Worm (Caenorhabditis elegans): ENCODE results near the gene irld-63.

- TF ChIP-seq sea-1 (GFP tag; conservative IDR thresholded peaks at IDR 0.05) (no peak), tbx-11 (GFP tag; IDR thresholded peaks at IDR 0.05) (no peak), tra-4 (tag; optimal IDR thresholded peaks at IDR 0.05) (no peak), ama-1 (optimal IDR thresholded peaks at IDR 0.05) (no peak), aly-1 (tag; optimal IDR thresholded peaks at IDR 0.05) (no peak), hnd-1 (tag; optimal IDR thresholded peaks at IDR 0.05) (no peak)
Observed at ce11 chrII:2975561-2976230, 45.2 kb downstream of the irld-63 start.
